Fruit fly (Drosophila melanogaster): ENCODE measurements around the gene CG45012.

DNA sequence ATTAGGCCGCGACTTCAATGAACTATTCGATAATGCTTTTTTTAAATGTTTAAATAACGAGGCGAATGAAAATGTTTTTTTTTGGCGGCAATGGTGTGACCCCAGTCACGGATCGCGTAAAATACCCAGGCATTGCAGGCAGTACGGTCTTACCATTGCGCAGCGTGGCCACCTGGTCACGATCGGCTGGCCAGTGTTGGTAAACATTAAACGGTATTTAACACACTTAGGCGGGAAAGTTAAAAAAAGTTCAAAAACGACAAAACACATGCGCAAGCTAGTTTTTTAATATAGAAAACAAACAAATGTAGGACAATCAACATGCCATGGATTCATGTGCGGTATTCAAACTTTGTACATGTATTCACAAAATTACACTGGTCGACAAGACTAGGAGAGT, 5.1 kb upstream of the CG45012 start, which contains the start of gene esc:
- TF ChIP-seq HHEX (GFP tag; optimal IDR thresholded peaks at IDR 0.05) (no peak), Hr3 (GFP tag; optimal IDR thresholded peaks at IDR 0.05) (no peak), br (optimal IDR thresholded peaks at IDR 0.05) (no peak)

All from whole organism, embryonic.